Fruit fly (Drosophila melanogaster): ENCODE data around the gene TfIIB.

TfIIB gene

dm6 chr2L:10466865-10467270 lies 35.7 kb downstream of the TfIIB start (continued):
- TF ChIP-seq Hey (tag; optimal IDR thresholded peaks at IDR 0.05), result no peak
- no peak for TF ChIP-seq CG2129 (GFP tag; IDR thresholded peaks at IDR 0.05; ENCODE audit: partially characterized antibody)
- peak; percentile 84 for TF ChIP-seq CG6689 (GFP tag; IDR thresholded peaks at IDR 0.05)
- TF ChIP-seq CG10462 (GFP tag; optimal IDR thresholded peaks at IDR 0.05), result peak; percentile 15
- TF ChIP-seq CoRest (tag; optimal IDR thresholded peaks at IDR 0.05), result peak; percentile 74
- TF ChIP-seq CG12942 (GFP tag; optimal IDR thresholded peaks at IDR 0.05), result no peak
- no peak for TF ChIP-seq crol (GFP tag; IDR thresholded peaks at IDR 0.05)
- no peak for TF ChIP-seq fd64A (GFP tag; optimal IDR thresholded peaks at IDR 0.05)
- TF ChIP-seq CG14710 (tag; optimal IDR thresholded peaks at IDR 0.05), result peak; percentile 73
- peak; percentile 36 for TF ChIP-seq CG18599 (GFP tag; optimal IDR thresholded peaks at IDR 0.05)
- no peak for TF ChIP-seq CG12219 (GFP tag; optimal IDR thresholded peaks at IDR 0.05)
- no peak for TF ChIP-seq inv (GFP tag; IDR thresholded peaks at IDR 0.05; ENCODE audit: partially characterized antibody)
- no peak for TF ChIP-seq Dref (GFP tag; IDR thresholded peaks at IDR 0.05)
- TF ChIP-seq CG14441 (GFP tag; IDR thresholded peaks at IDR 0.05), result no peak
- TF ChIP-seq vfl (GFP tag; optimal IDR thresholded peaks at IDR 0.05), result no peak
- peak; percentile 35 for TF ChIP-seq CG12071 (GFP tag; optimal IDR thresholded peaks at IDR 0.05)
- no peak for TF ChIP-seq CG1603 (tag; optimal IDR thresholded peaks at IDR 0.05)
- TF ChIP-seq Xrp1 (GFP tag; IDR thresholded peaks at IDR 0.05), result peak; percentile 78
- no peak for TF ChIP-seq MESR4 (GFP tag; optimal IDR thresholded peaks at IDR 0.05)
- no peak for TF ChIP-seq corto (GFP tag; optimal IDR thresholded peaks at IDR 0.05)
- TF ChIP-seq sisA (GFP tag; IDR thresholded peaks at IDR 0.05), result peak; percentile 54; the same call in 1 of the 2 replicates
- TF ChIP-seq CG16779 (GFP tag; IDR thresholded peaks at IDR 0.05), result no peak
- TF ChIP-seq Dfd (GFP tag; optimal IDR thresholded peaks at IDR 0.05), result no peak
- no peak for TF ChIP-seq Sry-β (GFP tag; optimal IDR thresholded peaks at IDR 0.05)
- TF ChIP-seq tio (GFP tag; optimal IDR thresholded peaks at IDR 0.05), result peak; percentile 74
- peak; percentile 57 for TF ChIP-seq CG16863 (GFP tag; optimal IDR thresholded peaks at IDR 0.05)
- peak; percentile 62 for TF ChIP-seq ttk (GFP tag; IDR thresholded peaks at IDR 0.05)
- peak; percentile 58 for TF ChIP-seq CG11723 (GFP tag; optimal IDR thresholded peaks at IDR 0.05)
- TF ChIP-seq Meics (GFP tag; optimal IDR thresholded peaks at IDR 0.05), result peak; percentile 51
- TF ChIP-seq gsb-n (tag; optimal IDR thresholded peaks at IDR 0.05), result peak; percentile 6
- TF ChIP-seq GATAe (GFP tag; conservative IDR thresholded peaks at IDR 0.05), result no peak
- 0 out of 3 replicates have a peak, but pooled peaks have one; percentile 30 for TF ChIP-seq CG2199 (GFP tag; IDR thresholded peaks at IDR 0.05)
- TF ChIP-seq Nf-YC (tag; optimal IDR thresholded peaks at IDR 0.05), result no peak
- peak; percentile 45 for TF ChIP-seq kay (GFP tag; optimal IDR thresholded peaks at IDR 0.05)
- no peak for TF ChIP-seq Hr51 (GFP tag; optimal IDR thresholded peaks at IDR 0.05)
- peak; percentile 87 for TF ChIP-seq CG17361 (GFP tag; IDR thresholded peaks at IDR 0.05)
- TF ChIP-seq B-H1 (GFP tag; IDR thresholded peaks at IDR 0.05), result peak; percentile 30; the same call in 1 of the 3 replicates
- no peak for TF ChIP-seq pzg (GFP tag; optimal IDR thresholded peaks at IDR 0.05)
- peak; percentile 88 for TF ChIP-seq CG18262 (tag; optimal IDR thresholded peaks at IDR 0.05)
- TF ChIP-seq ato (GFP tag; IDR thresholded peaks at IDR 0.05; ENCODE audit: partially characterized antibody), result no peak
- TF ChIP-seq CG7556 (GFP tag; optimal IDR thresholded peaks at IDR 0.05), result peak; percentile 69
- peak; percentile 56; the same call in 2 of the 3 replicates for TF ChIP-seq H15 (GFP tag; IDR thresholded peaks at IDR 0.05)
- peak; percentile 59; the same call in 2 of the 3 replicates for TF ChIP-seq zfh1 (GFP tag; IDR thresholded peaks at IDR 0.05)
- TF ChIP-seq Dip2 (GFP tag; IDR thresholded peaks at IDR 0.05), result no peak
- no peak for TF ChIP-seq CG17328 (GFP tag; IDR thresholded peaks at IDR 0.05)
- peak; percentile 64; the same call in 1 of the 2 replicates for TF ChIP-seq ssp (GFP tag; IDR thresholded peaks at IDR 0.05)
- TF ChIP-seq org-1 (GFP tag; optimal IDR thresholded peaks at IDR 0.05), result peak; percentile 51
- no peak for TF ChIP-seq CG11560 (tag; IDR thresholded peaks at IDR 0.05)
- TF ChIP-seq CG7745 (tag; optimal IDR thresholded peaks at IDR 0.05), result no peak
- TF ChIP-seq Med (GFP tag), result peak; percentile 84
- peak; percentile 75 for TF ChIP-seq CG30403 (GFP tag; optimal IDR thresholded peaks at IDR 0.05)
